Worm (Caenorhabditis elegans): Measurements from ENCODE around the gene F52G3.8.
A peak's percentile ranks its signal among the peaks of the same experiment; 100 is the strongest.

Gene F52G3.8

ce11 chrX:16930663-16931097, 22.1 kb downstream of the F52G3.8 start (continued):
- TF ChIP-seq ceh-16 (tag; optimal IDR thresholded peaks at IDR 0.05) = peak; percentile 70
- peak; percentile 70 for TF ChIP-seq C34F6.9 (tag; optimal IDR thresholded peaks at IDR 0.05)
- TF ChIP-seq ama-1 (optimal IDR thresholded peaks at IDR 0.05) = peak; percentile 99
- peak; percentile 39 for TF ChIP-seq sem-4 (tag; optimal IDR thresholded peaks at IDR 0.05)
- no peak for TF ChIP-seq peb-1 (tag; optimal IDR thresholded peaks at IDR 0.05)
- TF ChIP-seq dmd-4 (tag; optimal IDR thresholded peaks at IDR 0.05) = no peak
- TF ChIP-seq unc-62 (GFP tag; optimal IDR thresholded peaks at IDR 0.05) = no peak
- TF ChIP-seq lin-11 (tag; optimal IDR thresholded peaks at IDR 0.05) = peak; percentile 87
- no peak for TF ChIP-seq skn-1 (tag; optimal IDR thresholded peaks at IDR 0.05)
- TF ChIP-seq nhr-77 (tag; optimal IDR thresholded peaks at IDR 0.05) = peak; percentile 33
- TF ChIP-seq sma-9 (GFP tag; optimal IDR thresholded peaks at IDR 0.05) = peak; percentile 57
- no peak for TF ChIP-seq sma-9 (tag; optimal IDR thresholded peaks at IDR 0.05)
- TF ChIP-seq nhr-21 (tag; optimal IDR thresholded peaks at IDR 0.05) = peak; percentile 70
- TF ChIP-seq fos-1 (tag; optimal IDR thresholded peaks at IDR 0.05) = peak; percentile 88
- peak; percentile 31 for TF ChIP-seq sma-3 (GFP tag; optimal IDR thresholded peaks at IDR 0.05)
- TF ChIP-seq alr-1 (tag; optimal IDR thresholded peaks at IDR 0.05) = no peak
- peak; percentile 87 for TF ChIP-seq zag-1 (tag; optimal IDR thresholded peaks at IDR 0.05)
- TF ChIP-seq ztf-1 (GFP tag; conservative IDR thresholded peaks at IDR 0.05) = no peak
- no peak for TF ChIP-seq snpc-4 (tag; optimal IDR thresholded peaks at IDR 0.05)
- peak; percentile 5 for TF ChIP-seq blmp-1 (tag; optimal IDR thresholded peaks at IDR 0.05; ENCODE audit: insufficient read depth)
- no peak for TF ChIP-seq ztf-11 (tag; optimal IDR thresholded peaks at IDR 0.05)
- TF ChIP-seq gmeb-1 (tag; optimal IDR thresholded peaks at IDR 0.05) = peak; percentile 37
- TF ChIP-seq ztf-4 (tag; optimal IDR thresholded peaks at IDR 0.05) = peak; percentile 70
- TF ChIP-seq mdl-1 (tag; optimal IDR thresholded peaks at IDR 0.05) = no peak
- TF ChIP-seq ZK546.5 (tag; optimal IDR thresholded peaks at IDR 0.05) = no peak
- peak; percentile 86 for TF ChIP-seq nhr-129 (tag; optimal IDR thresholded peaks at IDR 0.05)
- TF ChIP-seq R02D3.7 (tag; optimal IDR thresholded peaks at IDR 0.05) = no peak

ce11 chrX:16930333-16930621, 22.5 kb downstream of the F52G3.8 start:
- TF ChIP-seq ceh-82 (tag; optimal IDR thresholded peaks at IDR 0.05) (no peak), mab-5 (tag; optimal IDR thresholded peaks at IDR 0.05) (no peak), nhr-25 (tag; optimal IDR thresholded peaks at IDR 0.05) (no peak), ztf-1 (GFP tag; conservative IDR thresholded peaks at IDR 0.05) (no peak), elt-3 (tag; optimal IDR thresholded peaks at IDR 0.05) (no peak), ZK546.5 (tag; optimal IDR thresholded peaks at IDR 0.05) (no peak), lin-11 (tag; optimal IDR thresholded peaks at IDR 0.05) (peak; percentile 30), gmeb-1 (tag; optimal IDR thresholded peaks at IDR 0.05) (no peak)

ce11 chrX:16929560-16930332, 23.0 kb downstream of the F52G3.8 start:
- TF ChIP-seq nhr-6 (tag; optimal IDR thresholded peaks at IDR 0.05) (peak; percentile 95), R02D3.7 (tag; optimal IDR thresholded peaks at IDR 0.05) (peak; percentile 9), sma-3 (GFP tag; optimal IDR thresholded peaks at IDR 0.05) (peak; percentile 98), mdl-1 (tag; optimal IDR thresholded peaks at IDR 0.05) (peak; percentile 95 to 98), unc-39 (tag; optimal IDR thresholded peaks at IDR 0.05) (peak; percentile 66), nhr-237 (tag; optimal IDR thresholded peaks at IDR 0.05) (peak; percentile 77), ztf-4 (tag; optimal IDR thresholded peaks at IDR 0.05) (peak; percentile 97), sem-4 (tag; optimal IDR thresholded peaks at IDR 0.05) (peak; percentile 97), nhr-77 (tag; optimal IDR thresholded peaks at IDR 0.05) (no peak), crh-2 (tag; optimal IDR thresholded peaks at IDR 0.05) (peak; percentile 99), lin-39 (tag; optimal IDR thresholded peaks at IDR 0.05) (peak; percentile 89), sma-9 (GFP tag; optimal IDR thresholded peaks at IDR 0.05) (peak; percentile 97), sma-9 (tag; optimal IDR thresholded peaks at IDR 0.05) (peak; percentile 41), zag-1 (tag; optimal IDR thresholded peaks at IDR 0.05) (peak; percentile 89), unc-62 (GFP tag; optimal IDR thresholded peaks at IDR 0.05) (peak; percentile 50), elt-3 (tag; optimal IDR thresholded peaks at IDR 0.05) (no peak), nhr-12 (tag; optimal IDR thresholded peaks at IDR 0.05) (peak; percentile 29), nhr-11 (tag; optimal IDR thresholded peaks at IDR 0.05) (no peak), ZK546.5 (tag; optimal IDR thresholded peaks at IDR 0.05) (peak; percentile 59), aly-2 (tag; optimal IDR thresholded peaks at IDR 0.05) (no peak), lin-11 (tag; optimal IDR thresholded peaks at IDR 0.05) (peak; percentile 96), nhr-23 (tag; optimal IDR thresholded peaks at IDR 0.05) (no peak), elt-1 (tag; optimal IDR thresholded peaks at IDR 0.05) (no peak), fos-1 (tag; optimal IDR thresholded peaks at IDR 0.05) (peak; percentile 96), lin-13 (GFP tag; optimal IDR thresholded peaks at IDR 0.05) (peak; percentile 96), unc-55 (GFP tag; optimal IDR thresholded peaks at IDR 0.05) (peak; percentile 98), snpc-4 (tag; optimal IDR thresholded peaks at IDR 0.05) (peak; percentile 76), ama-1 (optimal IDR thresholded peaks at IDR 0.05) (peak; percentile 100), blmp-1 (tag; optimal IDR thresholded peaks at IDR 0.05; ENCODE audit: insufficient read depth) (peak; percentile 94), nhr-21 (tag; optimal IDR thresholded peaks at IDR 0.05) (peak; percentile 98), mbf-1 (tag; optimal IDR thresholded peaks at IDR 0.05) (no peak), ceh-82 (tag; optimal IDR thresholded peaks at IDR 0.05) (peak; percentile 78), skn-1 (tag; optimal IDR thresholded peaks at IDR 0.05) (no peak), nhr-129 (tag; optimal IDR thresholded peaks at IDR 0.05) (peak; percentile 99), F13H6.1 (tag; optimal IDR thresholded peaks at IDR 0.05) (peak; percentile 99), Y55F3AM.14 (GFP tag; optimal IDR thresholded peaks at IDR 0.05) (peak; percentile 93), peb-1 (tag; optimal IDR thresholded peaks at IDR 0.05) (peak; percentile 24), nhr-25 (tag; optimal IDR thresholded peaks at IDR 0.05) (peak; percentile 98)
